Worm (Caenorhabditis elegans) whole organism, L1 larva: Measurements from ENCODE around the gene col-174.

ENCODE experiments used
- C16A3.4 ChIP-seq: fragments of 150-350 bp; optimal IDR thresholded peaks from 2 replicates; lab custom pipeline; 2014; ENCODE audit warnings: missing biosample characterization, missing genetic modification characterization
- C34B4.2 ChIP-seq: sonication (generic microtip); optimal IDR thresholded peaks from 2 replicates; lab custom pipeline; 2017; ENCODE audit warnings: mild to moderate bottlenecking, missing genetic modification characterization, missing compliant biosample characterization
- aha-1 ChIP-seq: fragments of 150-350 bp; optimal IDR thresholded peaks from 2 replicates; lab custom pipeline; 2014; ENCODE audit warnings: missing biosample characterization, missing genetic modification characterization
- alr-1 ChIP-seq: fragments of 200-800 bp; sonication (Bioruptor generic); optimal IDR thresholded peaks from 2 replicates; lab custom pipeline; 2018; ENCODE audit warnings: borderline replicate concordance, mild to moderate bottlenecking, missing genetic modification characterization, missing compliant biosample characterization
- blmp-1 ChIP-seq: fragments of 150-350 bp; optimal IDR thresholded peaks from 2 replicates; lab custom pipeline; 2014; ENCODE audit warnings: missing biosample characterization, missing genetic modification characterization
- ceh-63 ChIP-seq: fragments of 200-800 bp; sonication (Bioruptor generic); optimal IDR thresholded peaks from 2 replicates; lab custom pipeline; 2018; ENCODE audit warnings: mild to moderate bottlenecking, missing genetic modification characterization, missing compliant biosample characterization
- ceh-8 ChIP-seq: fragments of 200-800 bp; sonication (Bioruptor generic); optimal IDR thresholded peaks from 2 replicates; lab custom pipeline; 2018; ENCODE audit warnings: mild to moderate bottlenecking, missing genetic modification characterization, moderate library complexity, missing compliant biosample characterization
- ceh-88 ChIP-seq: fragments of 200-800 bp; sonication (Bioruptor generic); IDR thresholded peaks from 2 replicates; pipeline ENCODE4 v1.3.6; 2022; ENCODE audit warnings: missing genetic modification characterization, missing compliant biosample characterization
- ces-1 ChIP-seq: fragments of 150-350 bp; optimal IDR thresholded peaks from 2 replicates; lab custom pipeline; 2014; ENCODE audit warnings: missing biosample characterization, missing genetic modification reagents, missing genetic modification characterization
- efl-3 ChIP-seq: fragments of 200-800 bp; sonication (Bioruptor generic); optimal IDR thresholded peaks from 2 replicates; lab custom pipeline; 2018; ENCODE audit warnings: mild to moderate bottlenecking, missing genetic modification characterization, missing compliant biosample characterization
- egl-27 ChIP-seq, 2 experiments: fragments of 150-350 bp in 1 of 2; sonication (generic microtip); optimal IDR thresholded peaks; 3 replicates each; lab custom pipeline; 2017 to 2018; ENCODE audit warnings: missing biosample characterization in 2 of 2, missing genetic modification characterization in 2 of 2, missing genetic modification reagents in 2 of 2
- elt-2 ChIP-seq: sonication (generic microtip); optimal IDR thresholded peaks from 2 replicates; lab custom pipeline; 2016; ENCODE audit warnings: missing genetic modification characterization, mild to moderate bottlenecking, inconsistent platforms, missing compliant biosample characterization, missing genetic modification reagents
- ets-5 ChIP-seq: fragments of 200-800 bp; sonication (Bioruptor generic); IDR thresholded peaks from 2 replicates; pipeline ENCODE4 v1.3.6; 2022; ENCODE audit warnings: missing genetic modification characterization, missing compliant biosample characterization
- fkh-10 ChIP-seq: sonication (generic microtip); optimal IDR thresholded peaks from 2 replicates; lab custom pipeline; 2017; ENCODE audit warnings: missing biosample characterization, missing genetic modification reagents, missing genetic modification characterization
- hlh-4 ChIP-seq: sonication (generic microtip); optimal IDR thresholded peaks from 2 replicates; lab custom pipeline; 2016; ENCODE audit warnings: mild to moderate bottlenecking, missing genetic modification characterization, missing compliant biosample characterization
- hpl-2 ChIP-seq: fragments of 150-350 bp; optimal IDR thresholded peaks from 2 replicates; lab custom pipeline; 2014; ENCODE audit warnings: missing biosample characterization, missing genetic modification reagents, missing genetic modification characterization
- isw-1 ChIP-seq: fragments of 200-800 bp; sonication (Bioruptor generic); IDR thresholded peaks from 2 replicates; pipeline ENCODE4 v1.3.6; 2022; ENCODE audit warnings: missing genetic modification characterization, missing compliant biosample characterization
- jun-1 ChIP-seq: fragments of 150-350 bp; optimal IDR thresholded peaks from 2 replicates; lab custom pipeline; 2014; ENCODE audit warnings: missing biosample characterization, missing genetic modification reagents, missing genetic modification characterization
- lin-13 ChIP-seq: fragments of 150-350 bp; optimal IDR thresholded peaks from 2 replicates; lab custom pipeline; 2014; ENCODE audit warnings: missing biosample characterization, missing genetic modification reagents, missing genetic modification characterization
- lin-14 ChIP-seq: fragments of 200-800 bp; sonication (Bioruptor generic); optimal IDR thresholded peaks from 2 replicates; lab custom pipeline; 2018; ENCODE audit warnings: mild to moderate bottlenecking, missing genetic modification characterization, moderate library complexity, missing compliant biosample characterization
- lir-3 ChIP-seq: sonication (generic microtip); optimal IDR thresholded peaks from 2 replicates; lab custom pipeline; 2016; ENCODE audit warnings: mild to moderate bottlenecking, missing genetic modification characterization, moderate library complexity, missing compliant biosample characterization; ENCODE audit not compliant: poor library complexity
- mab-9 ChIP-seq: fragments of 200-800 bp; sonication (Bioruptor generic); IDR thresholded peaks from 2 replicates; pipeline ENCODE4 v1.3.6; 2022; ENCODE audit warnings: missing genetic modification reagents, missing genetic modification characterization, missing compliant biosample characterization
- mdl-1 ChIP-seq, 2 experiments: fragments of 150-350 bp; optimal IDR thresholded peaks; 2 replicates each; lab custom pipeline; 2014 to 2017; ENCODE audit warnings: missing biosample characterization in 2 of 2, missing genetic modification characterization in 2 of 2, inconsistent platforms in 1 of 2
- mef-2 ChIP-seq: fragments of 150-350 bp; optimal IDR thresholded peaks from 2 replicates; lab custom pipeline; 2014; ENCODE audit warnings: missing biosample characterization, missing genetic modification characterization
- nhr-12 ChIP-seq: sonication (generic microtip); optimal IDR thresholded peaks from 2 replicates; lab custom pipeline; 2017; ENCODE audit warnings: missing biosample characterization, missing genetic modification characterization
- nhr-19 ChIP-seq: fragments of 200-800 bp; sonication (Bioruptor generic); conservative IDR thresholded peaks from 2 replicates; pipeline ENCODE4 v1.3.6; 2022; ENCODE audit warnings: missing genetic modification characterization, missing compliant biosample characterization
- nhr-237 ChIP-seq: fragments of 150-350 bp; optimal IDR thresholded peaks from 2 replicates; lab custom pipeline; 2014; ENCODE audit warnings: missing biosample characterization, missing genetic modification characterization
- nhr-28 ChIP-seq: fragments of 150-350 bp; optimal IDR thresholded peaks from 2 replicates; lab custom pipeline; 2014; ENCODE audit warnings: missing biosample characterization, missing genetic modification characterization
- nhr-71 ChIP-seq: sonication (generic microtip); optimal IDR thresholded peaks from 2 replicates; lab custom pipeline; 2016; ENCODE audit warnings: mild to moderate bottlenecking, missing genetic modification characterization, moderate library complexity, missing compliant biosample characterization
- nhr-76 ChIP-seq: sonication (generic microtip); optimal IDR thresholded peaks from 2 replicates; lab custom pipeline; 2017; ENCODE audit warnings: missing biosample characterization, missing genetic modification characterization
- nhr-77 ChIP-seq: fragments of 150-350 bp; optimal IDR thresholded peaks from 2 replicates; lab custom pipeline; 2014; ENCODE audit warnings: missing biosample characterization, missing genetic modification characterization
- nhr-84 ChIP-seq: sonication (generic microtip); optimal IDR thresholded peaks from 2 replicates; lab custom pipeline; 2017; ENCODE audit warnings: missing biosample characterization, missing genetic modification characterization
- nhr-85 ChIP-seq: sonication (generic microtip); peaks from one replicate; lab custom pipeline; 2016; ENCODE audit warnings: missing genetic modification characterization, inconsistent platforms, missing compliant biosample characterization
- nhr-90 ChIP-seq: sonication (generic microtip); optimal IDR thresholded peaks from 2 replicates; lab custom pipeline; 2016; ENCODE audit warnings: mild to moderate bottlenecking, missing genetic modification characterization, missing compliant biosample characterization; ENCODE audit not compliant: poor library complexity
- pax-3 ChIP-seq: fragments of 200-800 bp; sonication (Bioruptor generic); optimal IDR thresholded peaks from 2 replicates; lab custom pipeline; 2018; ENCODE audit warnings: mild to moderate bottlenecking, missing genetic modification characterization, moderate library complexity, missing compliant biosample characterization
- pqm-1 ChIP-seq: sonication (generic microtip); optimal IDR thresholded peaks from 3 replicates; lab custom pipeline; 2017; ENCODE audit warnings: missing biosample characterization, missing genetic modification characterization
- rnt-1 ChIP-seq: sonication (generic microtip); optimal IDR thresholded peaks from 2 replicates; lab custom pipeline; 2016; ENCODE audit warnings: mild to moderate bottlenecking, missing genetic modification characterization, moderate library complexity, missing compliant biosample characterization
- skn-1 ChIP-seq: fragments of 150-350 bp; optimal IDR thresholded peaks from 2 replicates; lab custom pipeline; 2014; ENCODE audit warnings: missing biosample characterization, missing genetic modification characterization
- snpc-4 ChIP-seq: fragments of 150-350 bp; optimal IDR thresholded peaks from 2 replicates; lab custom pipeline; 2014; ENCODE audit warnings: missing biosample characterization, missing genetic modification characterization
- snu-23 ChIP-seq: sonication (generic microtip); optimal IDR thresholded peaks from 2 replicates; lab custom pipeline; 2016; ENCODE audit warnings: missing genetic modification characterization, missing compliant biosample characterization
- sup-37 ChIP-seq: fragments of 200-800 bp; sonication (Bioruptor generic); optimal IDR thresholded peaks from 2 replicates; lab custom pipeline; 2018; ENCODE audit warnings: mild to moderate bottlenecking, missing genetic modification characterization, missing compliant biosample characterization
- tlp-1 ChIP-seq: fragments of 150-350 bp; optimal IDR thresholded peaks from 2 replicates; lab custom pipeline; 2014; ENCODE audit warnings: missing biosample characterization, missing genetic modification characterization
- unc-30 ChIP-seq: sonication (generic microtip); optimal IDR thresholded peaks from 2 replicates; lab custom pipeline; 2017; ENCODE audit warnings: missing biosample characterization, missing genetic modification characterization
- unc-86 ChIP-seq: sonication (generic microtip); optimal IDR thresholded peaks from 2 replicates; lab custom pipeline; 2016; ENCODE audit warnings: missing genetic modification characterization, missing compliant biosample characterization
- vab-15 ChIP-seq: sonication (generic microtip); optimal IDR thresholded peaks from 2 replicates; lab custom pipeline; 2017; ENCODE audit warnings: missing genotype, mild to moderate bottlenecking, missing genetic modification characterization, missing compliant biosample characterization
- xbp-1 ChIP-seq: sonication (generic microtip); optimal IDR thresholded peaks from 2 replicates; lab custom pipeline; 2016; ENCODE audit warnings: missing genetic modification characterization, missing compliant biosample characterization
- zag-1 ChIP-seq: fragments of 150-350 bp; optimal IDR thresholded peaks from 2 replicates; lab custom pipeline; 2014; ENCODE audit warnings: missing biosample characterization, missing genetic modification characterization
- zip-4 ChIP-seq: fragments of 200-800 bp; sonication (Bioruptor generic); optimal IDR thresholded peaks from 2 replicates; lab custom pipeline; 2018; ENCODE audit warnings: mild to moderate bottlenecking, missing genetic modification characterization, moderate library complexity, missing compliant biosample characterization
- ztf-11 ChIP-seq, 2 experiments: sonication (generic microtip); optimal IDR thresholded peaks; 2 replicates each; lab custom pipeline; 2016 to 2017; ENCODE audit warnings: missing genetic modification characterization in 2 of 2, missing biosample characterization in 1 of 2, missing compliant biosample characterization in 1 of 2
- ztf-4 ChIP-seq: fragments of 150-350 bp; optimal IDR thresholded peaks from 2 replicates; lab custom pipeline; 2014; ENCODE audit warnings: missing biosample characterization, missing genetic modification characterization

The col-174 gene

ce11 chrX:7583930-7584329 is 37.3 kb downstream of the col-174 start (continued):
- no peak for TF ChIP-seq lir-3 (tag; lab: Kevin White, UChicago)
- TF ChIP-seq pqm-1 (tag; lab: Kevin White, UChicago): no peak
- no peak for TF ChIP-seq jun-1
- no peak for TF ChIP-seq rnt-1 (tag; lab: Kevin White, UChicago)
- no peak for TF ChIP-seq mef-2 (tag; lab: Kevin White, UChicago)
- TF ChIP-seq vab-15 (tag; lab: Kevin White, UChicago): no peak
- TF ChIP-seq ztf-4 (tag; lab: Kevin White, UChicago): no peak
- no peak for TF ChIP-seq elt-2 (tag; lab: Kevin White, UChicago)
- TF ChIP-seq lin-14 (GFP tag; lab: Kevin White, UChicago): peak; percentile 58
- no peak for TF ChIP-seq zip-4 (GFP tag; lab: Kevin White, UChicago)
- TF ChIP-seq ceh-88 (GFP tag; lab: Robert Waterston, UW): no peak
- TF ChIP-seq snpc-4 (tag; lab: Kevin White, UChicago): no peak
- TF ChIP-seq isw-1 (GFP tag; lab: Robert Waterston, UW): no peak
- no peak for TF ChIP-seq nhr-76 (tag; lab: Kevin White, UChicago)
- no peak for TF ChIP-seq nhr-237 (tag; lab: Kevin White, UChicago)
- no peak for TF ChIP-seq nhr-28 (tag; lab: Kevin White, UChicago)
- TF ChIP-seq mdl-1 (tag; optimal IDR thresholded peaks at IDR 0.05; lab: Kevin White, UChicago): no peak
- no peak for TF ChIP-seq hpl-2 (GFP tag; lab: Kevin White, UChicago)
- no peak for TF ChIP-seq nhr-77 (tag; lab: Kevin White, UChicago)
- peak; percentile 80 for TF ChIP-seq nhr-85 (tag; lab: Kevin White, UChicago)
- peak; percentile 59 for TF ChIP-seq blmp-1
- no peak for TF ChIP-seq xbp-1
- peak; percentile 29 for TF ChIP-seq nhr-90 (tag; lab: Kevin White, UChicago)
- TF ChIP-seq snu-23: peak; percentile 3
- TF ChIP-seq lin-13 (GFP tag; lab: Kevin White, UChicago): no peak
- TF ChIP-seq, all 84 proteins: peak for 12

- no peak for TF ChIP-seq zip-4 (GFP tag; lab: Kevin White, UChicago)
- no peak for TF ChIP-seq unc-30 (tag; lab: Kevin White, UChicago)
- TF ChIP-seq elt-2 (tag; lab: Kevin White, UChicago): no peak
- TF ChIP-seq nhr-19 (GFP tag; lab: Robert Waterston, UW): no peak
- peak; percentile 31 for TF ChIP-seq nhr-71
- TF ChIP-seq nhr-85 (tag; lab: Kevin White, UChicago): peak; percentile 86
- TF ChIP-seq C16A3.4: peak; percentile 43
- TF ChIP-seq sup-37 (GFP tag; lab: Kevin White, UChicago): no peak
- TF ChIP-seq hpl-2 (GFP tag; lab: Kevin White, UChicago): no peak
- no peak for TF ChIP-seq unc-86 (tag; lab: Kevin White, UChicago)
- TF ChIP-seq pax-3 (tag; lab: Kevin White, UChicago): no peak
- no peak for TF ChIP-seq ceh-63
- TF ChIP-seq zag-1: no peak
- no peak for TF ChIP-seq rnt-1 (tag; lab: Kevin White, UChicago)
- no peak for TF ChIP-seq xbp-1
- no peak for TF ChIP-seq nhr-84 (tag; lab: Kevin White, UChicago)
- TF ChIP-seq ztf-11 (tag; optimal IDR thresholded peaks at IDR 0.05; lab: Kevin White, UChicago): no peak
- no peak for TF ChIP-seq fkh-10
- no peak for TF ChIP-seq alr-1
- no peak for TF ChIP-seq isw-1 (GFP tag; lab: Robert Waterston, UW)
- no peak for TF ChIP-seq ces-1 (GFP tag; lab: Kevin White, UChicago)
- TF ChIP-seq jun-1: no peak
- no peak for TF ChIP-seq hlh-4
- TF ChIP-seq ceh-8 (GFP tag; lab: Kevin White, UChicago): no peak
- no peak for TF ChIP-seq efl-3 (GFP tag; lab: Kevin White, UChicago)
- no peak for TF ChIP-seq aha-1 (tag; lab: Kevin White, UChicago)
- TF ChIP-seq mab-9 (GFP tag; lab: Robert Waterston, UW): no peak
- TF ChIP-seq mef-2 (tag; lab: Kevin White, UChicago): no peak
- no peak for TF ChIP-seq C34B4.2 (tag; lab: Kevin White, UChicago)
- no peak for TF ChIP-seq tlp-1
- TF ChIP-seq ets-5: no peak
- TF ChIP-seq ceh-88 (GFP tag; lab: Robert Waterston, UW): no peak
- TF ChIP-seq skn-1 (tag; lab: Kevin White, UChicago): no peak
- TF ChIP-seq egl-27 (tag; optimal IDR thresholded peaks at IDR 0.05; lab: Kevin White, UChicago): no peak
- no peak for TF ChIP-seq ztf-4 (tag; lab: Kevin White, UChicago)
- no peak for TF ChIP-seq nhr-12
Observed at ce11 chrX:7585610-7586259, 39.1 kb downstream of the col-174 start, which contains the start of gene adt-2. adt-2 (plus strand) TSS chrX:7586209.
